Fruit fly (Drosophila melanogaster): ENCODE data around the gene CG43335.

CG43335 gene

DNA sequence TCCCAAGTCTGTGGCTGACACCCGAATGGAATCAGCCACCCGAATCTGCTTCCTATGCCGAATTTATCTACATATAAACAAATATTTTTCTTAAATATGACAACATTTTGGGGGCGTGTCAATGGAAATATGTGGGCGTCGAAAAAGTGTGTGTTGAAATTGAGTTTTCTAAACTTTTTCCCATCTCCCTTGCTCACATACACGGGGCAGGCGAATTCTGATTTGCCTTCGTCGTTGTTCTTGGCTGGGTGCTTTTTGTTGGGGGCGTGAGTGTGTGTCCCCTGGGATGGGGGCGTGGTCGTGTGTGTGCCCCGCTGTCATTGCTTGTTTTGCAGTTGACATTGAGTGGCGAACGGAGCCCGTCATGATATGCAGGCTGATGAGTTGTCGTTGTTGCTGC is 17.6 kb upstream of the CG43335 start (continued):
- TF ChIP-seq Deaf1 (tag; optimal IDR thresholded peaks at IDR 0.05) (peak; percentile 20), CG17385 (GFP tag; optimal IDR thresholded peaks at IDR 0.05) (no peak), CG6765 (GFP tag; optimal IDR thresholded peaks at IDR 0.05) (no peak), Sox102F (GFP tag; optimal IDR thresholded peaks at IDR 0.05) (no peak), repo (GFP tag; optimal IDR thresholded peaks at IDR 0.05) (no peak), CG6254 (GFP tag; optimal IDR thresholded peaks at IDR 0.05) (no peak), HHEX (GFP tag; optimal IDR thresholded peaks at IDR 0.05) (no peak), CG34224 (GFP tag; IDR thresholded peaks at IDR 0.05; ENCODE audit: partially characterized antibody) (no peak), pan (optimal IDR thresholded peaks at IDR 0.05) (no peak), pan (GFP tag; optimal IDR thresholded peaks at IDR 0.05 in 1 of 2, IDR thresholded peaks at IDR 0.05 in 1 of 2) (no peak), az2 (GFP tag; optimal IDR thresholded peaks at IDR 0.05) (no peak), CG2116 (GFP tag; optimal IDR thresholded peaks at IDR 0.05) (no peak), Hey (tag; optimal IDR thresholded peaks at IDR 0.05) (peak; percentile 16), CG18764 (GFP tag; optimal IDR thresholded peaks at IDR 0.05) (no peak), Eip74EF (GFP tag; optimal IDR thresholded peaks at IDR 0.05) (no peak), gcm (GFP tag; optimal IDR thresholded peaks at IDR 0.05) (peak; percentile 28), CG10543 (GFP tag; optimal IDR thresholded peaks at IDR 0.05) (no peak), kay (GFP tag; optimal IDR thresholded peaks at IDR 0.05) (no peak), CG10147 (GFP tag; optimal IDR thresholded peaks at IDR 0.05) (no peak), CG18476 (GFP tag; optimal IDR thresholded peaks at IDR 0.05) (no peak), dm (GFP tag; optimal IDR thresholded peaks at IDR 0.05) (no peak), CG12659 (GFP tag; optimal IDR thresholded peaks at IDR 0.05) (no peak), Hr3 (GFP tag; optimal IDR thresholded peaks at IDR 0.05) (no peak), CG7987 (GFP tag; optimal IDR thresholded peaks at IDR 0.05) (no peak), CG31441 (GFP tag; IDR thresholded peaks at IDR 0.05) (no peak), insv (GFP tag; optimal IDR thresholded peaks at IDR 0.05) (no peak), CG15269 (tag; optimal IDR thresholded peaks at IDR 0.05) (no peak), CG1832 (GFP tag; optimal IDR thresholded peaks at IDR 0.05) (no peak), ap (GFP tag; IDR thresholded peaks at IDR 0.05) (no peak), prd (optimal IDR thresholded peaks at IDR 0.05) (no peak), prd (GFP tag; IDR thresholded peaks at IDR 0.05) (no peak), HLH4C (GFP tag; IDR thresholded peaks at IDR 0.05; ENCODE audit: partially characterized antibody) (no peak), nerfin-2 (GFP tag; IDR thresholded peaks at IDR 0.05; ENCODE audit: partially characterized antibody) (no peak), pfk (GFP tag; optimal IDR thresholded peaks at IDR 0.05) (no peak), Nf-YB (GFP tag; optimal IDR thresholded peaks at IDR 0.05) (peak; percentile 78), CG7839 (tag; optimal IDR thresholded peaks at IDR 0.05) (no peak), Side (GFP tag; optimal IDR thresholded peaks at IDR 0.05) (no peak), Nf-YC (tag; optimal IDR thresholded peaks at IDR 0.05) (peak; percentile 74)

DNA sequence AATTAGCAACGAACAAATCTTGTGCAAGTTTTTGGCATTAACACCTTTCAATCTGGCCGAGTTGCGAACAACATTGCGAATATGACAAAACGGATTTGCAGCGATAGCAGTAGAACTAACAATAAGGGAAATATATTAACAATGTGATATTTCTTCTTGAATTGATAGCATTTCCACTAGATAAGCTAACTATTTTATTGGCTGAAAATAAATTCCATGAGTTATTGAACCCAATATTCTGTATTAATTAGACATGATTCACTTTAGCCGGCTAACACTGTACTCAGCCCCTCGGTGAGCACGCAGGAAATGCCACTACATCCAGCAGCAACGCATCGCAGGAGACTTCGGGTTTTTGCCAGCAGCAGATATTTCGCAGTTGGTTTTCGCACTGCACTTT is 8.4 kb upstream of the CG43335 start:
- no peak for TF ChIP-seq Poxn (GFP tag; IDR thresholded peaks at IDR 0.05)
- no peak for TF ChIP-seq CG4820 (GFP tag; optimal IDR thresholded peaks at IDR 0.05)
- no peak for TF ChIP-seq Oli (tag; optimal IDR thresholded peaks at IDR 0.05)
- TF ChIP-seq sqz (GFP tag; optimal IDR thresholded peaks at IDR 0.05) = no peak
- TF ChIP-seq Drgx (GFP tag; IDR thresholded peaks at IDR 0.05) = peak; percentile 52
- TF ChIP-seq CG14667 (GFP tag; IDR thresholded peaks at IDR 0.05) = no peak
- no peak for TF ChIP-seq Eip74EF (GFP tag; optimal IDR thresholded peaks at IDR 0.05)
- peak; percentile 70 for TF ChIP-seq Ets65A (GFP tag)
- TF ChIP-seq CG10959 (GFP tag; IDR thresholded peaks at IDR 0.05) = no peak
